Fruit fly (Drosophila melanogaster) whole organism: ENCODE results near the gene sing.

Experiments
- CG8478 ChIP-seq: fragments of >200 bp; optimal IDR thresholded peaks from 2 replicates; lab custom pipeline; 2018; ENCODE audit warnings: inconsistent platforms
- Dll ChIP-seq: fragments of >200 bp; optimal IDR thresholded peaks from 2 replicates; lab custom pipeline; 2017
- EcR ChIP-seq, 2 experiments: fragments of >200 bp; optimal IDR thresholded peaks; 2 replicates each; lab custom pipeline; 2017; ENCODE audit warnings: missing biosample characterization in 2 of 2, missing genetic modification characterization in 2 of 2, missing genetic modification reagents in 2 of 2
- pan ChIP-seq: fragments of >200 bp; optimal IDR thresholded peaks from 2 replicates; lab custom pipeline; 2017
- psq ChIP-seq: fragments of >200 bp; optimal IDR thresholded peaks from 2 replicates; lab custom pipeline; 2017
- usp ChIP-seq: fragments of >200 bp; optimal IDR thresholded peaks from 2 replicates; lab custom pipeline; 2017; ENCODE audit warnings: missing biosample characterization, missing genetic modification characterization, mixed read lengths

DNA sequence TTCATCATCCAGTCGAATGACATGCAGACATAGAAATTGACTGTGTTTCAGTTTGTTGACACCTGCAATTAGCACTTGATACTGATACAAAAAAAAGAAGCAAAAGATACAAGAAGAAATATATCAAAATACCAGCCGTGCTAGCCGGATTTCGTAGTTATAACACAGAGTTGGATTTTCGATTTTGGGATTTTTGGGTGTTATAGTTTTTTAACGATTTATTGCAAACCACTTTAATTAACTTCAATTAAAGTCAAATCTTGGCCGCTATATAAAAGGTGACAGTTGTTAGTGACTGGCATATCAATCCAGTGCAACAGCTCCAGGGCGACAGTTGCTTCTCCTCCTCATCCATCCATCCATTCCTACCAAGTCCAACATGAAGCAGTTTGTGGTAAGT is 51.7 kb downstream of the sing start, which contains the start of gene TwdlX:
- TF ChIP-seq psq: no peak
- TF ChIP-seq EcR (GFP tag; optimal IDR thresholded peaks at IDR 0.05; lab: Kevin White, UChicago): no peak
- no peak for TF ChIP-seq CG8478 (lab: Kevin White, UChicago)
- no peak for TF ChIP-seq pan (lab: Kevin White, UChicago)
- no peak for TF ChIP-seq Dll (lab: Kevin White, UChicago)
- TF ChIP-seq usp (GFP tag; lab: Kevin White, UChicago): no peak
